Worm (Caenorhabditis elegans) whole organism, late embryonic: ENCODE data around the gene ztf-31.

Source experiments
- C38D4.7 ChIP-seq: fragments of 200-800 bp; sonication (Bioruptor generic); optimal IDR thresholded peaks from 2 replicates; lab custom pipeline; 2018; ENCODE audit warnings: mild to moderate bottlenecking, missing genetic modification characterization, moderate library complexity, missing compliant biosample characterization
- K02D7.2 ChIP-seq: sonication (generic microtip); optimal IDR thresholded peaks from 2 replicates; lab custom pipeline; 2017; ENCODE audit warnings: mild to moderate bottlenecking, missing genetic modification characterization, missing compliant biosample characterization
- K09A11.1 ChIP-seq: sonication (generic microtip); optimal IDR thresholded peaks from 2 replicates; lab custom pipeline; 2017; ENCODE audit warnings: antibody characterized with exemption, mild to moderate bottlenecking, missing genetic modification characterization, missing compliant biosample characterization; ENCODE audit not compliant: insufficient read depth
- Y22D7AL.16 ChIP-seq: sonication (generic microtip); optimal IDR thresholded peaks from 2 replicates; lab custom pipeline; 2016; ENCODE audit warnings: missing genetic modification characterization, missing compliant biosample characterization
- ahr-1 ChIP-seq: sonication (generic microtip); optimal IDR thresholded peaks from 2 replicates; lab custom pipeline; 2016; ENCODE audit warnings: missing genetic modification characterization, missing compliant biosample characterization
- ama-1 ChIP-seq: fragments of 150-350 bp; optimal IDR thresholded peaks from 2 replicates; lab custom pipeline; 2014
- ceh-18 ChIP-seq: sonication (generic microtip); optimal IDR thresholded peaks from 2 replicates; lab custom pipeline; 2016; ENCODE audit warnings: missing genetic modification characterization, missing compliant biosample characterization
- ceh-2 ChIP-seq: sonication (generic microtip); optimal IDR thresholded peaks from 2 replicates; lab custom pipeline; 2016; ENCODE audit warnings: missing genotype, missing genetic modification characterization, missing compliant biosample characterization
- ceh-22 ChIP-seq: sonication (generic microtip); optimal IDR thresholded peaks from 2 replicates; lab custom pipeline; 2017; ENCODE audit warnings: missing biosample characterization, missing genetic modification characterization
- ceh-24 ChIP-seq: sonication (generic microtip); optimal IDR thresholded peaks from 2 replicates; lab custom pipeline; 2016; ENCODE audit warnings: mild to moderate bottlenecking, missing genetic modification characterization, missing compliant biosample characterization
- ceh-30 ChIP-seq: fragments of 150-350 bp; optimal IDR thresholded peaks from 2 replicates; lab custom pipeline; 2014; ENCODE audit warnings: missing biosample characterization, missing genetic modification characterization
- ceh-31 ChIP-seq: sonication (generic microtip); optimal IDR thresholded peaks from 2 replicates; lab custom pipeline; 2016; ENCODE audit warnings: missing genetic modification characterization, missing compliant biosample characterization
- ceh-34 ChIP-seq: sonication (generic microtip); optimal IDR thresholded peaks from 2 replicates; lab custom pipeline; 2016; ENCODE audit warnings: mild to moderate bottlenecking, missing genetic modification characterization, missing compliant biosample characterization
- ceh-45 ChIP-seq: fragments of 200-800 bp; sonication (Bioruptor generic); IDR thresholded peaks from 2 replicates; pipeline ENCODE4 v1.3.6; 2022; ENCODE audit warnings: missing genetic modification reagents, missing genetic modification characterization, missing compliant biosample characterization
- ceh-48 ChIP-seq: sonication (generic microtip); optimal IDR thresholded peaks from 2 replicates; lab custom pipeline; 2016; ENCODE audit warnings: missing genetic modification characterization, inconsistent platforms, missing compliant biosample characterization
- ceh-6 ChIP-seq: fragments of 200-800 bp; sonication (Bioruptor generic); optimal IDR thresholded peaks from 2 replicates; lab custom pipeline; 2018; ENCODE audit warnings: mild to moderate bottlenecking, missing genetic modification characterization, missing compliant biosample characterization
- dve-1 ChIP-seq: sonication (generic microtip); optimal IDR thresholded peaks from 2 replicates; lab custom pipeline; 2017; ENCODE audit warnings: antibody characterized with exemption, mild to moderate bottlenecking, missing genetic modification characterization, missing compliant biosample characterization
- elt-4 ChIP-seq: sonication (generic microtip); optimal IDR thresholded peaks from 2 replicates; lab custom pipeline; 2016; ENCODE audit warnings: missing genetic modification characterization, missing compliant biosample characterization
- fkh-10 ChIP-seq: fragments of 150-350 bp; optimal IDR thresholded peaks from 2 replicates; lab custom pipeline; 2014; ENCODE audit warnings: missing biosample characterization, missing genetic modification reagents, missing genetic modification characterization
- hlh-13 ChIP-seq: fragments of 200-800 bp; sonication (Bioruptor generic); optimal IDR thresholded peaks from 2 replicates; lab custom pipeline; 2018; ENCODE audit warnings: mild to moderate bottlenecking, missing genetic modification characterization, missing compliant biosample characterization
- hlh-30 ChIP-seq: sonication (generic microtip); optimal IDR thresholded peaks from 2 replicates; lab custom pipeline; 2017; ENCODE audit warnings: antibody characterized with exemption, missing genetic modification characterization, missing compliant biosample characterization; ENCODE audit not compliant: insufficient read depth
- hlh-6 ChIP-seq: sonication (generic microtip); optimal IDR thresholded peaks from 2 replicates; lab custom pipeline; 2016; ENCODE audit warnings: missing genotype, missing genetic modification characterization, missing compliant biosample characterization
- hlh-8 ChIP-seq: sonication (generic microtip); optimal IDR thresholded peaks from 2 replicates; lab custom pipeline; 2016; ENCODE audit warnings: missing genotype, missing genetic modification characterization, missing compliant biosample characterization
- madf-2 ChIP-seq: sonication (generic microtip); optimal IDR thresholded peaks from 2 replicates; lab custom pipeline; 2017; ENCODE audit warnings: missing genetic modification characterization, missing compliant biosample characterization
- mec-3 ChIP-seq: sonication (generic microtip); optimal IDR thresholded peaks from 2 replicates; lab custom pipeline; 2016; ENCODE audit warnings: borderline replicate concordance, missing genetic modification characterization, missing compliant biosample characterization
- nfya-1 ChIP-seq: sonication (generic microtip); optimal IDR thresholded peaks from 2 replicates; lab custom pipeline; 2017; ENCODE audit warnings: missing genetic modification characterization, mild to moderate bottlenecking, missing compliant biosample characterization, antibody characterized with exemption, moderate library complexity
- nhr-232 ChIP-seq: sonication (generic microtip); optimal IDR thresholded peaks from 2 replicates; lab custom pipeline; 2016; ENCODE audit warnings: missing genetic modification characterization, missing compliant biosample characterization
- pat-9 ChIP-seq: fragments of 200-800 bp; sonication (Bioruptor generic); optimal IDR thresholded peaks from 2 replicates; lab custom pipeline; 2018; ENCODE audit warnings: mild to moderate bottlenecking, missing genetic modification characterization, moderate library complexity, missing compliant biosample characterization
- pqm-1 ChIP-seq: sonication (generic microtip); optimal IDR thresholded peaks from 2 replicates; lab custom pipeline; 2016; ENCODE audit warnings: missing genetic modification characterization, missing compliant biosample characterization
- rnt-1 ChIP-seq: sonication (generic microtip); optimal IDR thresholded peaks from 2 replicates; lab custom pipeline; 2016; ENCODE audit warnings: missing genetic modification characterization, missing compliant biosample characterization
- sdc-2 ChIP-seq: sonication (generic microtip); optimal IDR thresholded peaks from 2 replicates; lab custom pipeline; 2016; ENCODE audit warnings: missing genotype, missing genetic modification characterization, missing compliant biosample characterization
- sox-4 ChIP-seq: sonication (generic microtip); optimal IDR thresholded peaks from 2 replicates; lab custom pipeline; 2017; ENCODE audit warnings: mild to moderate bottlenecking, missing genetic modification characterization, inconsistent platforms, missing compliant biosample characterization
- syd-9 ChIP-seq: sonication (generic microtip); optimal IDR thresholded peaks from 2 replicates; lab custom pipeline; 2016; ENCODE audit warnings: mild to moderate bottlenecking, missing genetic modification characterization, moderate library complexity, missing compliant biosample characterization
- tbx-2 ChIP-seq: sonication (generic microtip); optimal IDR thresholded peaks from 2 replicates; lab custom pipeline; 2016; ENCODE audit warnings: missing genetic modification characterization, missing compliant biosample characterization
- tbx-7 ChIP-seq: sonication (generic microtip); optimal IDR thresholded peaks from 2 replicates; lab custom pipeline; 2016; ENCODE audit warnings: missing genotype, missing genetic modification characterization, missing compliant biosample characterization
- unc-42 ChIP-seq: sonication (generic microtip); optimal IDR thresholded peaks from 2 replicates; lab custom pipeline; 2016; ENCODE audit warnings: missing genotype, missing genetic modification characterization, missing compliant biosample characterization
- zip-5 ChIP-seq: sonication (generic microtip); optimal IDR thresholded peaks from 2 replicates; lab custom pipeline; 2016; ENCODE audit warnings: missing genetic modification characterization, missing compliant biosample characterization
- ztf-16 ChIP-seq: sonication (generic microtip); optimal IDR thresholded peaks from 2 replicates; lab custom pipeline; 2017; ENCODE audit warnings: missing genetic modification characterization, missing compliant biosample characterization

ztf-31 gene

DNA sequence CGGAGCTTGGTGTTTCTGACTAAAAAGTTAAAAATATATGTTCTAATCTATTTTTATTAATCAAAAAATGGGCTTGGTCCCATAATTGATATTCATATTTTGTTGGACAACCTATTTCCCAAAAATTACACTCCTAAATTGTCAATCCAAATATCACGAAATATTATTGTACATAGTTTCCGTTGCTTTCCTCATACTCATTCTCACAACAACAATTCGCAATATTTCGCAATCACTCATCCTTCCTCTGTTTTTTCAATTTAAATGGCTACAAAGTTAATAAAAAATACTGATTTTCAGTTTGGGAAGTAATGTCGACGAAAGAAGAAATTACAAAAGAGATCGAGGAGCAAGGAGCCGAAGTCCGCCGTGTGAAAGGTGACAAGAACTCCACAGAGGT lies 2.4 kb upstream of the ztf-31 start, which contains the start of gene pars-1 (continued):
- no peak for TF ChIP-seq unc-42 (tag; lab: Kevin White, UChicago)

- no peak for TF ChIP-seq ceh-18 (tag; lab: Kevin White, UChicago)
- no peak for TF ChIP-seq syd-9 (tag; lab: Kevin White, UChicago)
- no peak for TF ChIP-seq ceh-22
- TF ChIP-seq pqm-1 (tag; lab: Kevin White, UChicago) = no peak
- TF ChIP-seq ceh-34 (tag; lab: Kevin White, UChicago) = no peak
- TF ChIP-seq ceh-24 (tag; lab: Kevin White, UChicago) = no peak
- TF ChIP-seq hlh-13 (GFP tag; lab: Kevin White, UChicago) = no peak
- TF ChIP-seq sox-4 (tag; lab: Kevin White, UChicago) = no peak
- no peak for TF ChIP-seq tbx-7
- TF ChIP-seq tbx-2 (tag; lab: Kevin White, UChicago) = no peak
- TF ChIP-seq ceh-45 (GFP tag; lab: Robert Waterston, UW) = no peak
- TF ChIP-seq ceh-6 (GFP tag; lab: Kevin White, UChicago) = no peak
- no peak for TF ChIP-seq K02D7.2 (tag; lab: Kevin White, UChicago)
- TF ChIP-seq, all 69 proteins: peak for 0
Measured at ce11 chrIII:7239416-7239815, 1.7 kb upstream of the ztf-31 start.

DNA sequence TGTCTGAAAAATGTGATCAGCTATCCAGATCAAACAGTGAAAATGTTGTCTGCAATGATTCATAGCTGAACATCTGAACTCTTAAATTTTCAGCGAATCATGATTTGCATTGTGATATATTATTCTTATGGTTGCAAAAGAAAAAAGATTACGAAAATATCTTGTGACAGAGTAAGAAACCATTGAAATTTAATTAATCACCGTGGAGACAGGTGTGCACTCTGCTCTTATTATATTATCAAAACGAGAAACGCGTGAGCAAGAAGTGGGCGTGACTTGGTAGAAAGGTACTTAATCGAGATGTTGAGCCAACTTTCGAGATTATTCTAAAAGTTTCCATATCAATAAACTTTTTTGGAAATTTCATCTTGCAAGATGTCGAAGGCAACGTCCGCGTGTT lies 1.8 kb downstream of the ztf-31 start, which contains the start of gene osm-10:
Gene osm-10 (plus strand): TSS at position 293 of the 400 bp plus-strand sequence.
- no peak for TF ChIP-seq mec-3
- no peak for TF ChIP-seq K02D7.2 (tag; lab: Kevin White, UChicago)
- no peak for TF ChIP-seq ceh-18 (tag; lab: Kevin White, UChicago)
- TF ChIP-seq fkh-10 (GFP tag; lab: Kevin White, UChicago) = no peak
- no peak for TF ChIP-seq hlh-30 (tag; lab: Kevin White, UChicago)
- no peak for TF ChIP-seq nfya-1 (tag; lab: Kevin White, UChicago)
- no peak for TF ChIP-seq ceh-31
- no peak for TF ChIP-seq syd-9 (tag; lab: Kevin White, UChicago)
- no peak for TF ChIP-seq C38D4.7 (GFP tag; lab: Kevin White, UChicago)
- TF ChIP-seq dve-1 = no peak
- TF ChIP-seq ama-1 (lab: Kevin White, UChicago) = no peak
- TF ChIP-seq hlh-8 (tag; lab: Kevin White, UChicago) = no peak
- no peak for TF ChIP-seq ahr-1
- TF ChIP-seq Y22D7AL.16 = no peak
- TF ChIP-seq pqm-1 (tag; lab: Kevin White, UChicago) = no peak
- TF ChIP-seq ceh-22 = no peak
- TF ChIP-seq elt-4 (tag; lab: Kevin White, UChicago) = no peak
- TF ChIP-seq ceh-2 = no peak
- TF ChIP-seq pat-9 (tag; lab: Kevin White, UChicago) = no peak
- TF ChIP-seq K09A11.1 (tag; lab: Kevin White, UChicago) = no peak

ce11 chrIII:7246389-7246788 lies 5.2 kb downstream of the ztf-31 start:
- no peak for TF ChIP-seq hlh-13 (GFP tag; lab: Kevin White, UChicago)
- TF ChIP-seq, all 69 proteins: peak for 0

DNA sequence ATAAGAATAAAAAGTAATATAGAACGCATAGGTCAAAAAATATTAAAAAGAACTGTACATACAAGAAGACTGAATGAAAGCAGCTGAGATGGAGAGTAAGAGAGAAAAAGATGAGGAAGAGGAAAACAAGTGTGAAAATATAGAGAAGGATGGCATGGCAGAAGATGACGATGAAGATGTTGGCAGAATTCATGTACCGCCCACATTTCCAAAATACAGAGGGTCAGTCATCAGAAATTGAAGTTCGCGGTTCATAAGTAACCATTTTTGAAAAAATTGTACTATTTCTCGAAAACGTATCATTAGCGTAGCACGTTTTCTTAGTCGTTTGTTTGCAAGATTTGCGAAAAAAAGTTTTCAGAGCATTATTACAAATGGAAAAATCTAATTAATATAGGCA lies 6.6 kb downstream of the ztf-31 start, which contains the start of gene zmp-6:
Gene zmp-6 (minus strand): TSS at position 101 of the 400 bp plus-strand sequence.
- TF ChIP-seq ceh-30 (tag; lab: Kevin White, UChicago) = no peak
- no peak for TF ChIP-seq hlh-6 (tag; lab: Kevin White, UChicago)
- TF ChIP-seq rnt-1 (tag; lab: Kevin White, UChicago) = no peak
- TF ChIP-seq ceh-48 = no peak
- TF ChIP-seq hlh-30 (tag; lab: Kevin White, UChicago) = no peak
- TF ChIP-seq madf-2 (tag; lab: Kevin White, UChicago) = no peak
- TF ChIP-seq sdc-2 (tag; lab: Kevin White, UChicago) = no peak
- TF ChIP-seq sox-4 (tag; lab: Kevin White, UChicago) = no peak
- no peak for TF ChIP-seq pat-9 (tag; lab: Kevin White, UChicago)
- TF ChIP-seq unc-42 (tag; lab: Kevin White, UChicago) = no peak
- no peak for TF ChIP-seq zip-5
- TF ChIP-seq nhr-232 (tag; lab: Kevin White, UChicago) = no peak
- no peak for TF ChIP-seq K09A11.1 (tag; lab: Kevin White, UChicago)
- TF ChIP-seq ztf-16 (tag; lab: Kevin White, UChicago) = no peak
- TF ChIP-seq ceh-22 = no peak
